Fruit fly (Drosophila melanogaster): ENCODE results near the gene omd.

- TF ChIP-seq CG34406 (GFP tag; optimal IDR thresholded peaks at IDR 0.05) (no peak), CG11902 (GFP tag; optimal IDR thresholded peaks at IDR 0.05) (no peak), Hr38 (GFP tag; optimal IDR thresholded peaks at IDR 0.05) (no peak), CG31627 (GFP tag; optimal IDR thresholded peaks at IDR 0.05) (no peak), dsx (GFP tag; optimal IDR thresholded peaks at IDR 0.05; ENCODE audit: poor library complexity, severe bottlenecking) (peak; percentile 58), OdsH (GFP tag; optimal IDR thresholded peaks at IDR 0.05) (no peak), cyc (GFP tag; optimal IDR thresholded peaks at IDR 0.05) (no peak), CG8632 (GFP tag; optimal IDR thresholded peaks at IDR 0.05) (no peak), Lpt (GFP tag; optimal IDR thresholded peaks at IDR 0.05) (peak; percentile 28), CG8319 (GFP tag; optimal IDR thresholded peaks at IDR 0.05) (no peak), Sox102F (GFP tag; optimal IDR thresholded peaks at IDR 0.05) (peak; percentile 55), Ets96B (tag; optimal IDR thresholded peaks at IDR 0.05) (no peak), eg (GFP tag; IDR thresholded peaks at IDR 0.05) (peak; percentile 55; the same call in 2 of the 3 replicates)
Measured at dm6 chr3R:13715012-13715673, 28.1 kb upstream of the omd start, which contains the start of gene kmr.

Data from whole organism, prepupa.